Worm (Caenorhabditis elegans) whole organism, L3 larva: ENCODE results near the gene cdc-37.

Experiments used
- ZK546.5 ChIP-seq: sonication (generic microtip); optimal IDR thresholded peaks from 2 replicates; lab custom pipeline; 2017; ENCODE audit warnings: missing biosample characterization, missing genetic modification characterization
- elt-1 ChIP-seq: fragments of 150-350 bp; optimal IDR thresholded peaks from 2 replicates; lab custom pipeline; 2014; ENCODE audit warnings: missing biosample characterization, missing genetic modification characterization
- fkh-10 ChIP-seq: sonication (generic microtip); optimal IDR thresholded peaks from 2 replicates; lab custom pipeline; 2017; ENCODE audit warnings: missing biosample characterization, missing genetic modification reagents, missing genetic modification characterization
- lin-39 ChIP-seq: fragments of 150-350 bp; optimal IDR thresholded peaks from 2 replicates; lab custom pipeline; 2018; ENCODE audit warnings: missing biosample characterization, missing genetic modification reagents, missing genetic modification characterization
- nhr-23 ChIP-seq: fragments of 150-350 bp; optimal IDR thresholded peaks from 2 replicates; lab custom pipeline; 2014; ENCODE audit warnings: missing biosample characterization, missing genetic modification reagents, missing genetic modification characterization
- nhr-237 ChIP-seq: fragments of 150-350 bp; optimal IDR thresholded peaks from 2 replicates; lab custom pipeline; 2014; ENCODE audit warnings: missing biosample characterization, missing genetic modification characterization
- nhr-28 ChIP-seq: fragments of 150-350 bp; optimal IDR thresholded peaks from 2 replicates; lab custom pipeline; 2014; ENCODE audit warnings: missing biosample characterization, missing genetic modification characterization
- nhr-77 ChIP-seq: fragments of 150-350 bp; optimal IDR thresholded peaks from 2 replicates; lab custom pipeline; 2014; ENCODE audit warnings: missing biosample characterization, missing genetic modification characterization
- pha-4 ChIP-seq: fragments of 150-350 bp; optimal IDR thresholded peaks from 2 replicates; lab custom pipeline; 2014; ENCODE audit warnings: missing biosample characterization, missing genetic modification reagents, missing genetic modification characterization
- snpc-4 ChIP-seq: fragments of 150-350 bp; optimal IDR thresholded peaks from 2 replicates; lab custom pipeline; 2014; ENCODE audit warnings: missing biosample characterization, missing genetic modification characterization
- ztf-11 ChIP-seq: fragments of 150-350 bp; optimal IDR thresholded peaks from 2 replicates; lab custom pipeline; 2014; ENCODE audit warnings: missing biosample characterization, missing genetic modification characterization

DNA sequence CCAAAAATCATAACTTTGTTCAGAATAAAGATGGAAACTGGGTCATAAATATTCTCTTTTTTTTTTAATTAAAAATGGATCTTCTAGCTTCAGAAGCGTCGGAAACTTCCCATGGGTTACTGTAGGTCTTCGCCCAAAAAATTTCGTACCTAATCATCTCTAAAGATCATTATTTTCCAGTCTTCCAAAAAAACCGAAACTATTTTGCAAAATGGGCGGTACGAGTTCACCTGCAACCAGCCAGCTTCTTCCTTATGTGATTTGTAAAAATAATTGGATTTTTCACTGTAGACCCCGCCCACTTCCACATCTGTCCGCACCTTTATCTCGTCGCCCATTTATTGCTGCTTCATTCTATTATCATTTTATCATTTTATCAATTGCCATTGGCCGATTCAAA, 34.0 kb downstream of the cdc-37 start, which contains the start of gene mlt-10:
- TF ChIP-seq snpc-4 (tag; lab: Kevin White, UChicago) (no peak), pha-4 (tag; lab: Kevin White, UChicago) (no peak), nhr-77 (tag; lab: Kevin White, UChicago) (no peak), nhr-237 (tag; lab: Kevin White, UChicago) (no peak), nhr-23 (tag; lab: Kevin White, UChicago) (no peak), fkh-10 (GFP tag; lab: Kevin White, UChicago) (no peak), ztf-11 (tag; lab: Kevin White, UChicago) (no peak), nhr-28 (no peak), elt-1 (tag; lab: Kevin White, UChicago) (no peak), lin-39 (tag; lab: Kevin White, UChicago) (no peak), ZK546.5 (tag; lab: Kevin White, UChicago) (no peak)
